Fruit fly (Drosophila melanogaster): ENCODE measurements around the gene CG14247.

Gene CG14247

DNA sequence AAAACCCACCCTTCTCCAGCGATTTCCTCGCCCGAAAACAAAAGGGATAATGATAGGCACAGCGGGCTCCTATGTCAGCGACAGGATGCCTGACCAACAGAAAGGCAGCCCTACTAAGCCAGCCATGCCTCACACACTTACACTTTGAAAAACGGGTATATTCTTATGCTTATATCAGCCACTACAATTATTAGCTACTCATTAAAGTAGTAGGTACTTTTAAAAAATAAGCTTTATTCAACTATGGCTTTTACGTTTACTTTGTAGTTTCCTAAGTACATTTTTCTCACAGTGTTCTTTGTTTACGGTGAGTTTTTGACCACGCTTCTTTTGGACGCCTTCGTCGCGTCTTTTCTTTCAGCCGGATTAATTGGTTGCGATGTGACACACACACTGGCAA, 47.2 kb upstream of the CG14247 start (continued):
- TF ChIP-seq CG18764 (GFP tag; optimal IDR thresholded peaks at IDR 0.05) (no peak), jigr1 (GFP tag; IDR thresholded peaks at IDR 0.05) (no peak), CG10543 (GFP tag; optimal IDR thresholded peaks at IDR 0.05) (no peak), al (GFP tag; IDR thresholded peaks at IDR 0.05) (no peak), CG18476 (GFP tag; optimal IDR thresholded peaks at IDR 0.05) (no peak), wor (GFP tag; IDR thresholded peaks at IDR 0.05) (no peak), ewg (GFP tag; optimal IDR thresholded peaks at IDR 0.05) (no peak), lmd (GFP tag; IDR thresholded peaks at IDR 0.05) (peak; percentile 42; the same call in 1 of the 2 replicates), Blimp-1 (GFP tag; optimal IDR thresholded peaks at IDR 0.05) (no peak), ATbp (GFP tag; optimal IDR thresholded peaks at IDR 0.05) (no peak), gfzf (GFP tag; optimal IDR thresholded peaks at IDR 0.05) (no peak), CG32772 (GFP tag; IDR thresholded peaks at IDR 0.05) (no peak), corto (GFP tag; optimal IDR thresholded peaks at IDR 0.05) (no peak), CG6765 (GFP tag; optimal IDR thresholded peaks at IDR 0.05) (no peak), hth (optimal IDR thresholded peaks at IDR 0.05) (no peak), gce (GFP tag; IDR thresholded peaks at IDR 0.05) (no peak), CG9932 (GFP tag; IDR thresholded peaks at IDR 0.05) (peak; percentile 31; the same call in 1 of the 2 replicates), CG9215 (GFP tag; IDR thresholded peaks at IDR 0.05) (no peak), seq (GFP tag; IDR thresholded peaks at IDR 0.05) (no peak), HLHmδ (GFP tag; optimal IDR thresholded peaks at IDR 0.05) (no peak), Med (GFP tag) (peak; percentile 59), Sox102F (GFP tag; optimal IDR thresholded peaks at IDR 0.05) (no peak), CG32532 (GFP tag; IDR thresholded peaks at IDR 0.05) (peak; percentile 41; the same call in 1 of the 2 replicates), CG11085 (GFP tag; IDR thresholded peaks at IDR 0.05) (no peak), ara (GFP tag; IDR thresholded peaks at IDR 0.05) (no peak), btn (GFP tag; optimal IDR thresholded peaks at IDR 0.05) (no peak), dm (GFP tag; optimal IDR thresholded peaks at IDR 0.05) (no peak), h (optimal IDR thresholded peaks at IDR 0.05) (no peak), Hr78 (GFP tag; optimal IDR thresholded peaks at IDR 0.05) (no peak), kay (GFP tag; optimal IDR thresholded peaks at IDR 0.05) (no peak), esg (GFP tag; conservative IDR thresholded peaks at IDR 0.05) (no peak), CG4328 (GFP tag; optimal IDR thresholded peaks at IDR 0.05) (no peak), Dip2 (GFP tag; IDR thresholded peaks at IDR 0.05) (no peak), vnd (GFP tag; IDR thresholded peaks at IDR 0.05; ENCODE audit: partially characterized antibody) (no peak), scrt (GFP tag; optimal IDR thresholded peaks at IDR 0.05) (no peak), NFAT (GFP tag; IDR thresholded peaks at IDR 0.05) (no peak), CkIIα-i1 (GFP tag; IDR thresholded peaks at IDR 0.05) (no peak), CG7372 (GFP tag; IDR thresholded peaks at IDR 0.05) (peak; percentile 27; the same call in 1 of the 2 replicates), odd (GFP tag; optimal IDR thresholded peaks at IDR 0.05) (no peak), CG3163 (GFP tag; optimal IDR thresholded peaks at IDR 0.05) (no peak), Sry-β (GFP tag; optimal IDR thresholded peaks at IDR 0.05) (no peak), C15 (GFP tag; IDR thresholded peaks at IDR 0.05) (no peak), tll (GFP tag; optimal IDR thresholded peaks at IDR 0.05) (no peak), Aef1 (GFP tag; IDR thresholded peaks at IDR 0.05) (no peak), bbx (GFP tag; IDR thresholded peaks at IDR 0.05; ENCODE audit: partially characterized antibody) (no peak), sqz (GFP tag; optimal IDR thresholded peaks at IDR 0.05) (no peak), ci (GFP tag; IDR thresholded peaks at IDR 0.05) (0 out of 3 replicates have a peak, but pooled peaks have one; percentile 29), ind (GFP tag; optimal IDR thresholded peaks at IDR 0.05) (no peak), CG4404 (GFP tag; IDR thresholded peaks at IDR 0.05) (no peak), CG3838 (GFP tag; optimal IDR thresholded peaks at IDR 0.05) (no peak), gro (GFP tag; optimal IDR thresholded peaks at IDR 0.05) (no peak), CG10147 (GFP tag; optimal IDR thresholded peaks at IDR 0.05) (peak; percentile 15)

Data from whole organism, embryonic.